Worm (Caenorhabditis elegans) whole organism, late embryonic: ENCODE data around the gene Y54G11A.4.
A peak's percentile ranks its signal among the peaks of the same experiment; 100 is the strongest.

Experiments used
- C08G9.2 ChIP-seq: sonication (generic microtip); optimal IDR thresholded peaks from 2 replicates; lab custom pipeline; 2016; ENCODE audit warnings: mild to moderate bottlenecking, missing genetic modification characterization, moderate library complexity, missing compliant biosample characterization
- F13H6.1 ChIP-seq: sonication (generic microtip); optimal IDR thresholded peaks from 2 replicates; lab custom pipeline; 2016; ENCODE audit warnings: missing genetic modification characterization, missing compliant biosample characterization
- K09A11.1 ChIP-seq: sonication (generic microtip); optimal IDR thresholded peaks from 2 replicates; lab custom pipeline; 2017; ENCODE audit warnings: antibody characterized with exemption, mild to moderate bottlenecking, missing genetic modification characterization, missing compliant biosample characterization; ENCODE audit not compliant: insufficient read depth
- T23F11.4 ChIP-seq: fragments of 200-800 bp; sonication (Bioruptor generic); optimal IDR thresholded peaks from 2 replicates; lab custom pipeline; 2018; ENCODE audit warnings: mild to moderate bottlenecking, missing genetic modification characterization, missing compliant biosample characterization
- Y22D7AL.16 ChIP-seq: sonication (generic microtip); optimal IDR thresholded peaks from 2 replicates; lab custom pipeline; 2016; ENCODE audit warnings: missing genetic modification characterization, missing compliant biosample characterization
- ama-1 ChIP-seq: fragments of 150-350 bp; optimal IDR thresholded peaks from 2 replicates; lab custom pipeline; 2014
- ceh-18 ChIP-seq: sonication (generic microtip); optimal IDR thresholded peaks from 2 replicates; lab custom pipeline; 2016; ENCODE audit warnings: missing genetic modification characterization, missing compliant biosample characterization
- ceh-24 ChIP-seq: sonication (generic microtip); optimal IDR thresholded peaks from 2 replicates; lab custom pipeline; 2016; ENCODE audit warnings: mild to moderate bottlenecking, missing genetic modification characterization, missing compliant biosample characterization
- ceh-31 ChIP-seq: sonication (generic microtip); optimal IDR thresholded peaks from 2 replicates; lab custom pipeline; 2016; ENCODE audit warnings: missing genetic modification characterization, missing compliant biosample characterization
- ceh-34 ChIP-seq: sonication (generic microtip); optimal IDR thresholded peaks from 2 replicates; lab custom pipeline; 2016; ENCODE audit warnings: mild to moderate bottlenecking, missing genetic modification characterization, missing compliant biosample characterization
- ceh-45 ChIP-seq: fragments of 200-800 bp; sonication (Bioruptor generic); IDR thresholded peaks from 2 replicates; pipeline ENCODE4 v1.3.6; 2022; ENCODE audit warnings: missing genetic modification reagents, missing genetic modification characterization, missing compliant biosample characterization
- ceh-48 ChIP-seq: sonication (generic microtip); optimal IDR thresholded peaks from 2 replicates; lab custom pipeline; 2016; ENCODE audit warnings: missing genetic modification characterization, inconsistent platforms, missing compliant biosample characterization
- ceh-6 ChIP-seq: fragments of 200-800 bp; sonication (Bioruptor generic); optimal IDR thresholded peaks from 2 replicates; lab custom pipeline; 2018; ENCODE audit warnings: mild to moderate bottlenecking, missing genetic modification characterization, missing compliant biosample characterization
- ceh-9 ChIP-seq: sonication (generic microtip); optimal IDR thresholded peaks from 2 replicates; lab custom pipeline; 2016; ENCODE audit warnings: mild to moderate bottlenecking, missing genetic modification characterization, inconsistent platforms, missing compliant biosample characterization
- dmd-4 ChIP-seq: sonication (generic microtip); optimal IDR thresholded peaks from 2 replicates; lab custom pipeline; 2016; ENCODE audit warnings: borderline replicate concordance, missing genetic modification characterization, missing compliant biosample characterization
- dve-1 ChIP-seq: sonication (generic microtip); optimal IDR thresholded peaks from 2 replicates; lab custom pipeline; 2017; ENCODE audit warnings: antibody characterized with exemption, mild to moderate bottlenecking, missing genetic modification characterization, missing compliant biosample characterization
- ets-4 ChIP-seq: sonication (generic microtip); optimal IDR thresholded peaks from 2 replicates; lab custom pipeline; 2016; ENCODE audit warnings: missing genetic modification characterization, missing compliant biosample characterization
- eyg-1 ChIP-seq: sonication (generic microtip); optimal IDR thresholded peaks from 2 replicates; lab custom pipeline; 2016; ENCODE audit warnings: missing genotype, missing genetic modification characterization, missing compliant biosample characterization
- fkh-10 ChIP-seq: fragments of 150-350 bp; optimal IDR thresholded peaks from 2 replicates; lab custom pipeline; 2014; ENCODE audit warnings: missing biosample characterization, missing genetic modification reagents, missing genetic modification characterization
- gmeb-2 ChIP-seq: sonication (generic microtip); optimal IDR thresholded peaks from 2 replicates; lab custom pipeline; 2016; ENCODE audit warnings: missing genetic modification characterization, inconsistent platforms, missing compliant biosample characterization
- hlh-13 ChIP-seq: fragments of 200-800 bp; sonication (Bioruptor generic); optimal IDR thresholded peaks from 2 replicates; lab custom pipeline; 2018; ENCODE audit warnings: mild to moderate bottlenecking, missing genetic modification characterization, missing compliant biosample characterization
- hlh-15 ChIP-seq: sonication (generic microtip); optimal IDR thresholded peaks from 2 replicates; lab custom pipeline; 2016; ENCODE audit warnings: missing genetic modification characterization, missing compliant biosample characterization
- hlh-30 ChIP-seq: sonication (generic microtip); optimal IDR thresholded peaks from 2 replicates; lab custom pipeline; 2017; ENCODE audit warnings: antibody characterized with exemption, missing genetic modification characterization, missing compliant biosample characterization; ENCODE audit not compliant: insufficient read depth
- hlh-8 ChIP-seq: sonication (generic microtip); optimal IDR thresholded peaks from 2 replicates; lab custom pipeline; 2016; ENCODE audit warnings: missing genotype, missing genetic modification characterization, missing compliant biosample characterization
- lim-6 ChIP-seq: sonication (generic microtip); optimal IDR thresholded peaks from 2 replicates; lab custom pipeline; 2016; ENCODE audit warnings: missing genetic modification characterization, missing compliant biosample characterization
- lin-11 ChIP-seq: fragments of 200-800 bp; sonication (Bioruptor generic); optimal IDR thresholded peaks from 2 replicates; lab custom pipeline; 2018; ENCODE audit warnings: mild to moderate bottlenecking, missing genetic modification characterization, missing compliant biosample characterization
- nfya-1 ChIP-seq: sonication (generic microtip); optimal IDR thresholded peaks from 2 replicates; lab custom pipeline; 2017; ENCODE audit warnings: missing genetic modification characterization, mild to moderate bottlenecking, missing compliant biosample characterization, antibody characterized with exemption, moderate library complexity
- nhr-11 ChIP-seq: fragments of 150-350 bp; optimal IDR thresholded peaks from 2 replicates; lab custom pipeline; 2014; ENCODE audit warnings: missing biosample characterization, missing genetic modification characterization
- nhr-232 ChIP-seq: sonication (generic microtip); optimal IDR thresholded peaks from 2 replicates; lab custom pipeline; 2016; ENCODE audit warnings: missing genetic modification characterization, missing compliant biosample characterization
- odd-2 ChIP-seq: sonication (generic microtip); optimal IDR thresholded peaks from 2 replicates; lab custom pipeline; 2017; ENCODE audit warnings: antibody characterized with exemption, mild to moderate bottlenecking, missing genetic modification characterization, missing compliant biosample characterization
- pat-9 ChIP-seq: fragments of 200-800 bp; sonication (Bioruptor generic); optimal IDR thresholded peaks from 2 replicates; lab custom pipeline; 2018; ENCODE audit warnings: mild to moderate bottlenecking, missing genetic modification characterization, moderate library complexity, missing compliant biosample characterization
- pax-1 ChIP-seq: fragments of 150-350 bp; optimal IDR thresholded peaks from 2 replicates; lab custom pipeline; 2014; ENCODE audit warnings: missing biosample characterization, missing genetic modification characterization
- pha-2 ChIP-seq: sonication (generic microtip); optimal IDR thresholded peaks from 2 replicates; lab custom pipeline; 2017; ENCODE audit warnings: mild to moderate bottlenecking, missing genetic modification characterization, missing compliant biosample characterization
- pha-4 ChIP-seq: fragments of 150-350 bp; optimal IDR thresholded peaks from 2 replicates; lab custom pipeline; 2018; ENCODE audit warnings: missing biosample characterization, missing genetic modification reagents, missing genetic modification characterization
- pros-1 ChIP-seq: fragments of 150-350 bp; optimal IDR thresholded peaks from 2 replicates; lab custom pipeline; 2014; ENCODE audit warnings: missing biosample characterization, missing genetic modification reagents, missing genetic modification characterization
- ref-2 ChIP-seq: sonication (generic microtip); optimal IDR thresholded peaks from 2 replicates; lab custom pipeline; 2016; ENCODE audit warnings: missing genetic modification characterization, missing compliant biosample characterization
- sox-2 ChIP-seq: fragments of 200-800 bp; sonication (Bioruptor generic); IDR thresholded peaks from 2 replicates; pipeline ENCODE4 v1.3.6; 2022; ENCODE audit warnings: missing genetic modification reagents, missing genetic modification characterization, missing compliant biosample characterization
- sox-4 ChIP-seq: sonication (generic microtip); optimal IDR thresholded peaks from 2 replicates; lab custom pipeline; 2017; ENCODE audit warnings: mild to moderate bottlenecking, missing genetic modification characterization, inconsistent platforms, missing compliant biosample characterization
- tbx-7 ChIP-seq: sonication (generic microtip); optimal IDR thresholded peaks from 2 replicates; lab custom pipeline; 2016; ENCODE audit warnings: missing genotype, missing genetic modification characterization, missing compliant biosample characterization
- ttx-3 ChIP-seq: sonication (generic microtip); optimal IDR thresholded peaks from 2 replicates; lab custom pipeline; 2016; ENCODE audit warnings: missing genetic modification reagents, missing genetic modification characterization, missing compliant biosample characterization
- unc-55 ChIP-seq: sonication (generic microtip); optimal IDR thresholded peaks from 2 replicates; lab custom pipeline; 2017; ENCODE audit warnings: missing biosample characterization, missing genetic modification reagents, missing genetic modification characterization
- unc-86 ChIP-seq: sonication (generic microtip); optimal IDR thresholded peaks from 2 replicates; lab custom pipeline; 2016; ENCODE audit warnings: missing genetic modification characterization, missing compliant biosample characterization
- ztf-16 ChIP-seq: sonication (generic microtip); optimal IDR thresholded peaks from 2 replicates; lab custom pipeline; 2017; ENCODE audit warnings: missing genetic modification characterization, missing compliant biosample characterization

The Y54G11A.4 gene

ce11 chrII:14251400-14251940 is 41.1 kb upstream of the Y54G11A.4 start (continued):
- TF ChIP-seq ceh-31 (tag; lab: Kevin White, UChicago) (peak; percentile 90), F13H6.1 (tag; lab: Kevin White, UChicago) (peak; percentile 64), ceh-48 (tag; lab: Kevin White, UChicago) (no peak), ttx-3 (tag; lab: Kevin White, UChicago) (no peak), nhr-11 (tag; lab: Kevin White, UChicago) (no peak), nhr-232 (tag; lab: Kevin White, UChicago) (no peak), hlh-30 (peak; percentile 97), ceh-34 (tag; lab: Kevin White, UChicago) (peak; percentile 88), fkh-10 (GFP tag; lab: Kevin White, UChicago) (no peak), ceh-45 (GFP tag; lab: Robert Waterston, UW) (no peak), pat-9 (tag; lab: Kevin White, UChicago) (peak; percentile 67), pha-4 (tag; lab: Kevin White, UChicago) (no peak), ceh-9 (peak; percentile 54), hlh-8 (tag; lab: Kevin White, UChicago) (peak; percentile 52), ztf-16 (peak; percentile 27), lin-11 (tag; lab: Kevin White, UChicago) (peak; percentile 0), hlh-13 (GFP tag; lab: Kevin White, UChicago) (no peak), hlh-15 (tag; lab: Kevin White, UChicago) (peak; percentile 18), ets-4 (peak; percentile 72), ceh-24 (no peak), tbx-7 (tag; lab: Kevin White, UChicago) (peak; percentile 10), odd-2 (tag; lab: Kevin White, UChicago) (no peak), pha-2 (tag; lab: Kevin White, UChicago) (peak; percentile 53), C08G9.2 (tag; lab: Kevin White, UChicago) (peak; percentile 61), unc-55 (GFP tag; lab: Kevin White, UChicago) (peak; percentile 74), sox-2 (GFP tag; lab: Robert Waterston, UW) (peak; percentile 3; the same call in 1 of the 2 replicates), pax-1 (tag; lab: Kevin White, UChicago) (no peak), eyg-1 (tag; lab: Kevin White, UChicago) (no peak), Y22D7AL.16 (tag; lab: Kevin White, UChicago) (peak; percentile 36), K09A11.1 (tag; lab: Kevin White, UChicago) (peak; percentile 6), ceh-18 (tag; lab: Kevin White, UChicago) (peak; percentile 93), dve-1 (tag; lab: Kevin White, UChicago) (no peak), lim-6 (tag; lab: Kevin White, UChicago) (no peak), nfya-1 (tag; lab: Kevin White, UChicago) (peak; percentile 94), gmeb-2 (tag; lab: Kevin White, UChicago) (no peak), dmd-4 (tag; lab: Kevin White, UChicago) (no peak), ceh-6 (peak; percentile 15), ama-1 (peak; percentile 90), pros-1 (peak; percentile 55), sox-4 (tag; lab: Kevin White, UChicago) (peak; percentile 11), ref-2 (tag; lab: Kevin White, UChicago) (peak; percentile 88), T23F11.4 (GFP tag; lab: Kevin White, UChicago) (peak; percentile 26), unc-86 (tag; lab: Kevin White, UChicago) (no peak)
